Fruit fly (Drosophila melanogaster): Measurements from ENCODE around the gene Cp19.

Gene Cp19

DNA sequence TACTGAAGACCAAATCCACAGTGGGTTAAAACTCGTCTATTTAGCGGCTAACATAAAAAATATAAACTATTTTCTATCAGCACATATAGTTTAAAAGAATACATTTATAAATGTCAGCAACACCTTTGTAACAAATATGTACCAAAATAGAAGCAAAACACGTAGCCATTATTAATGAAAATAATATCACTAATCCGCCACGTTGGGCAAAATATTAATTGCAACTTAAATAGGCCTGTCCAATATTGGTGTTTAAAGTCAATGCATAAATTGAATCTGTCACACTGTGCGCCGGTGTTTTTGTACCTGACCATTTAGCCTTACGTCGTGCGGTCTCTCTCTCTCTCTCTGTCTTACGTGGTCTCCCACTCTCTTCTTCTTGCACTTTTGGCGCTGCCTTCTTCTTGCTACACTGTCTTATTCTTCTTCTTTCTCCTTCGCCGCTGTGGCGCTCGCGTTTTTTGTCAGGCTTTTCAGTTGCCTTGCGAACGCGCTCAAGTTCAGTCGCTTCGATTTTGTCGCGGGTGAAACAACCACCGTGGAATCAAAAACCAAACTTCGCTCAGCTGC lies 36.4 kb downstream of the Cp19 start (continued):
- TF ChIP-seq prd (optimal IDR thresholded peaks at IDR 0.05) = no peak
- peak; percentile 98 for TF ChIP-seq prd (GFP tag; IDR thresholded peaks at IDR 0.05)
- peak; percentile 92 for TF ChIP-seq CG17912 (GFP tag; optimal IDR thresholded peaks at IDR 0.05)
- TF ChIP-seq gsb (GFP tag; IDR thresholded peaks at IDR 0.05) = peak; percentile 97
- peak; percentile 98 for TF ChIP-seq fd3F (GFP tag; optimal IDR thresholded peaks at IDR 0.05)
- peak; percentile 81 for TF ChIP-seq CG14965 (GFP tag; optimal IDR thresholded peaks at IDR 0.05; ENCODE audit: borderline replicate concordance)
- TF ChIP-seq HLHmδ (GFP tag; optimal IDR thresholded peaks at IDR 0.05) = no peak
- peak; percentile 89 for TF ChIP-seq kah (GFP tag; optimal IDR thresholded peaks at IDR 0.05)
- peak; percentile 87 for TF ChIP-seq btn (GFP tag; optimal IDR thresholded peaks at IDR 0.05)
- TF ChIP-seq gt (GFP tag; IDR thresholded peaks at IDR 0.05) = peak; percentile 93
- peak; percentile 60 for TF ChIP-seq exex (tag; optimal IDR thresholded peaks at IDR 0.05)
- TF ChIP-seq Fer1 (GFP tag; optimal IDR thresholded peaks at IDR 0.05) = peak; percentile 98
- no peak for TF ChIP-seq zf30C (GFP tag; optimal IDR thresholded peaks at IDR 0.05)
- peak; percentile 80 for TF ChIP-seq slou (GFP tag; optimal IDR thresholded peaks at IDR 0.05)
- TF ChIP-seq insv (GFP tag; optimal IDR thresholded peaks at IDR 0.05) = peak; percentile 51 to 78
- TF ChIP-seq CG7271 (tag; optimal IDR thresholded peaks at IDR 0.05) = peak; percentile 18
- TF ChIP-seq kni (GFP tag; optimal IDR thresholded peaks at IDR 0.05) = peak; percentile 94
- peak; percentile 97 for TF ChIP-seq CG4617 (GFP tag; optimal IDR thresholded peaks at IDR 0.05; ENCODE audit: borderline replicate concordance)
- peak; percentile 97 for TF ChIP-seq zfh1 (GFP tag; IDR thresholded peaks at IDR 0.05)
- TF ChIP-seq CG7745 (tag; optimal IDR thresholded peaks at IDR 0.05) = peak; percentile 42
- TF ChIP-seq lilli (GFP tag; optimal IDR thresholded peaks at IDR 0.05) = peak; percentile 99
- peak; percentile 98 for TF ChIP-seq ab (GFP tag; optimal IDR thresholded peaks at IDR 0.05)
- peak; percentile 96 for TF ChIP-seq Side (GFP tag; optimal IDR thresholded peaks at IDR 0.05)
- TF ChIP-seq scrt (GFP tag; optimal IDR thresholded peaks at IDR 0.05) = peak; percentile 86
- peak; percentile 100 for TF ChIP-seq Oli (tag; optimal IDR thresholded peaks at IDR 0.05)
- peak; percentile 98 for TF ChIP-seq Rfx (GFP tag; IDR thresholded peaks at IDR 0.05)
- TF ChIP-seq Lim3 (GFP tag; IDR thresholded peaks at IDR 0.05) = peak; percentile 97
- TF ChIP-seq Lhr (GFP tag; optimal IDR thresholded peaks at IDR 0.05) = peak; percentile 96
- no peak for TF ChIP-seq cad (GFP tag; optimal IDR thresholded peaks at IDR 0.05)
- peak; percentile 99 for TF ChIP-seq gem (tag; optimal IDR thresholded peaks at IDR 0.05)
- peak; percentile 94 for TF ChIP-seq Drgx (GFP tag; IDR thresholded peaks at IDR 0.05)
- peak; percentile 95 for TF ChIP-seq CG3726 (GFP tag; IDR thresholded peaks at IDR 0.05)
- peak; percentile 94 for TF ChIP-seq cwo (GFP tag; optimal IDR thresholded peaks at IDR 0.05)
- TF ChIP-seq tna (GFP tag; IDR thresholded peaks at IDR 0.05; ENCODE audit: partially characterized antibody) = no peak; the same call in 1 of the 2 replicates
- TF ChIP-seq CG6765 (GFP tag; optimal IDR thresholded peaks at IDR 0.05) = peak; percentile 88
- peak; percentile 94 for TF ChIP-seq CG14050 (GFP tag; IDR thresholded peaks at IDR 0.05)
- peak; percentile 96 for TF ChIP-seq CG7357 (GFP tag; IDR thresholded peaks at IDR 0.05)
- peak; percentile 64 for TF ChIP-seq CG8281 (tag; optimal IDR thresholded peaks at IDR 0.05)
- TF ChIP-seq Scr (GFP tag; IDR thresholded peaks at IDR 0.05; ENCODE audit: partially characterized antibody) = peak; percentile 44
- peak; percentile 91 for TF ChIP-seq Doc2 (GFP tag; IDR thresholded peaks at IDR 0.05)
- TF ChIP-seq stwl (tag; optimal IDR thresholded peaks at IDR 0.05) = peak; percentile 55
- TF ChIP-seq Abd-B (GFP tag; optimal IDR thresholded peaks at IDR 0.05) = peak; percentile 84
- TF ChIP-seq CG14667 (GFP tag; IDR thresholded peaks at IDR 0.05) = peak; percentile 96
- peak; percentile 98 for TF ChIP-seq Ada2b (GFP tag; IDR thresholded peaks at IDR 0.05)
- TF ChIP-seq pum (GFP tag; optimal IDR thresholded peaks at IDR 0.05) = peak; percentile 92
- TF ChIP-seq klu (GFP tag; IDR thresholded peaks at IDR 0.05) = peak; percentile 97
- TF ChIP-seq tup (GFP tag; optimal IDR thresholded peaks at IDR 0.05) = peak; percentile 96
- TF ChIP-seq sim (GFP tag; IDR thresholded peaks at IDR 0.05) = peak; percentile 92
- peak; percentile 96 for TF ChIP-seq ara (GFP tag; IDR thresholded peaks at IDR 0.05)
- peak; percentile 94 for TF ChIP-seq her (GFP tag; optimal IDR thresholded peaks at IDR 0.05)
